Worm (Caenorhabditis elegans) whole organism, young adult: ENCODE results near the gene T03F7.5.

ENCODE experiments used
- dpff-1 ChIP-seq: sonication (generic microtip); optimal IDR thresholded peaks from 2 replicates; lab custom pipeline; 2017; ENCODE audit warnings: mild to moderate bottlenecking, missing genetic modification characterization, missing compliant biosample characterization
- ets-4 ChIP-seq: fragments of 200-800 bp; sonication (Bioruptor generic); optimal IDR thresholded peaks from 2 replicates; lab custom pipeline; 2018; ENCODE audit warnings: mild to moderate bottlenecking, missing genetic modification characterization, missing compliant biosample characterization
- nhr-90 ChIP-seq: sonication (generic microtip); optimal IDR thresholded peaks from 2 replicates; lab custom pipeline; 2016; ENCODE audit warnings: missing genotype, mild to moderate bottlenecking, missing genetic modification characterization, missing compliant biosample characterization
- rpc-1 ChIP-seq, 2 experiments: fragments of 150-350 bp in 1 of 2; sonication (generic microtip) in 1 of 2; optimal IDR thresholded peaks; 2 replicates each; lab custom pipeline; 2014 to 2018; ENCODE audit warnings: missing biosample characterization in 1 of 2, missing genetic modification characterization in 1 of 2, missing genetic modification reagents in 1 of 2, missing genotype in 1 of 2

ce11 chrV:11320860-11321259 lies 22.3 kb upstream of the T03F7.5 start:
- no peak for TF ChIP-seq ets-4 (GFP tag; lab: Kevin White, UChicago)
- TF ChIP-seq rpc-1 (optimal IDR thresholded peaks at IDR 0.05; lab: Kevin White, UChicago): no peak
- no peak for TF ChIP-seq rpc-1 (tag; optimal IDR thresholded peaks at IDR 0.05; lab: Kevin White, UChicago)
- no peak for TF ChIP-seq nhr-90
- no peak for TF ChIP-seq dpff-1 (tag; lab: Kevin White, UChicago)
